Worm (Caenorhabditis elegans) whole organism, midembryonic: ENCODE measurements around the gene lgc-34.
"Not testable (repeated sequence)": the region's sequence is repeated elsewhere in the genome, so short reads cannot be mapped to it uniquely, and the experiment has no call there.

Experiments
- T22C8.4 ChIP-seq: fragments of 200-800 bp; sonication (Bioruptor generic); IDR thresholded peaks from 2 replicates; pipeline ENCODE4 v1.3.6; 2022; ENCODE audit warnings: missing genetic modification characterization, missing compliant biosample characterization
- cog-1 ChIP-seq: sonication (generic microtip); optimal IDR thresholded peaks from 2 replicates; lab custom pipeline; 2016; ENCODE audit warnings: missing genetic modification characterization, missing compliant biosample characterization
- flt-1 ChIP-seq: fragments of 200-800 bp; sonication (Bioruptor generic); IDR thresholded peaks from 2 replicates; pipeline ENCODE4 v1.3.6; 2022; ENCODE audit warnings: missing genetic modification characterization, missing compliant biosample characterization
- klf-2 ChIP-seq: fragments of 200-800 bp; sonication (Bioruptor generic); conservative IDR thresholded peaks from 2 replicates; pipeline ENCODE4 v1.3.6; 2022; ENCODE audit warnings: missing genetic modification reagents, missing genetic modification characterization, missing compliant biosample characterization
- med-1 ChIP-seq: sonication (generic microtip); optimal IDR thresholded peaks from 2 replicates; lab custom pipeline; 2017; ENCODE audit warnings: missing genetic modification characterization, mild to moderate bottlenecking, missing compliant biosample characterization, antibody characterized with exemption, missing genetic modification reagents; ENCODE audit not compliant: insufficient read depth
- ref-1 ChIP-seq: fragments of 200-800 bp; sonication (Bioruptor generic); conservative IDR thresholded peaks from 2 replicates; pipeline ENCODE4 v1.3.6; 2022; ENCODE audit warnings: missing genetic modification reagents, missing genetic modification characterization, missing compliant biosample characterization
- ztf-23 ChIP-seq: fragments of 200-800 bp; sonication (Bioruptor generic); IDR thresholded peaks from 2 replicates; pipeline ENCODE4 v1.3.6; 2022; ENCODE audit warnings: missing genetic modification reagents, missing genetic modification characterization, missing compliant biosample characterization

DNA sequence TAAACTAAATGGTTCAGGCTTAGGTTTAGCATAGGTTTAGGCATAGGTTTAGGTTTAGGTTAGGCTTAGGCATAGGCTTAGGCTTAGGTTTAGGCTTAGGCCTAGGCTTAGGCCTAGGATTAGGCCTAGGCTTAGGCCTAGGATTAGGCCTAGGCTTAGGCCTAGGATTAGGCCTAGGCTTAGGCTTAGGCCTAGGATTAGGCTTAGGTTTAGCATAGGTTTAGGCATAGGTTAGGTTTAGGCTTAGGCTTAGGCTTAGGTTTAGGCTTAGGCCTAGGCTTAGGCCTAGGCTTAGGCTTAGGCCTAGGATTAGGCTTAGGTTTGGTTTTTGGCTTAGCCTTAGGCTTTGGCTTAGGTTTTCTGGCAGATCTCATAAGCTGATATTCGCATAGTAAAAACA is 47.2 kb downstream of the lgc-34 start:
- not testable (repeated sequence) for TF ChIP-seq flt-1 (GFP tag; lab: Robert Waterston, UW); ztf-23 (GFP tag; lab: Robert Waterston, UW); klf-2 (GFP tag; lab: Robert Waterston, UW); T22C8.4; cog-1; ref-1 (GFP tag; lab: Robert Waterston, UW); med-1 (GFP tag; lab: Kevin White, UChicago)
